Fruit fly (Drosophila melanogaster): ENCODE results near the gene CG15019.

dm6 chr3L:4421362-4421761 is 15.5 kb upstream of the CG15019 start, which contains the start of gene CG15020:
- TF ChIP-seq Hr83 (GFP tag; optimal IDR thresholded peaks at IDR 0.05; ENCODE audit: poor library complexity, severe bottlenecking), result no peak
- TF ChIP-seq OdsH (GFP tag; optimal IDR thresholded peaks at IDR 0.05), result no peak
- TF ChIP-seq sage (GFP tag; optimal IDR thresholded peaks at IDR 0.05), result no peak

Data from whole organism, wandering third instar larva.